Fruit fly (Drosophila melanogaster): Measurements from ENCODE around the gene CG33493.

Gene CG33493

dm6 chr3L:10665433-10666150 is 27.4 kb downstream of the CG33493 start (continued):
- TF ChIP-seq HmgD (GFP tag; optimal IDR thresholded peaks at IDR 0.05) (no peak), CG4854 (GFP tag; optimal IDR thresholded peaks at IDR 0.05) (peak; percentile 88), pita (GFP tag; optimal IDR thresholded peaks at IDR 0.05) (no peak), CG18476 (GFP tag; optimal IDR thresholded peaks at IDR 0.05) (peak; percentile 95), pros (GFP tag; optimal IDR thresholded peaks at IDR 0.05) (peak; percentile 92), zfh1 (GFP tag; IDR thresholded peaks at IDR 0.05) (peak; percentile 91), gsb (GFP tag; IDR thresholded peaks at IDR 0.05) (peak; percentile 81), stwl (tag; optimal IDR thresholded peaks at IDR 0.05) (peak; percentile 65), gem (tag; optimal IDR thresholded peaks at IDR 0.05) (peak; percentile 99), Dbx (GFP tag; IDR thresholded peaks at IDR 0.05) (peak; percentile 90), CG10267 (tag; optimal IDR thresholded peaks at IDR 0.05) (peak; percentile 96), crol (GFP tag; IDR thresholded peaks at IDR 0.05) (peak; percentile 15; the same call in 1 of the 2 replicates), CG11696 (GFP tag; IDR thresholded peaks at IDR 0.05) (peak; percentile 98), Adf1 (GFP tag; IDR thresholded peaks at IDR 0.05) (peak; percentile 85), zen (tag; optimal IDR thresholded peaks at IDR 0.05) (peak; percentile 98), lilli (GFP tag; optimal IDR thresholded peaks at IDR 0.05) (peak; percentile 93), Dp (GFP tag; optimal IDR thresholded peaks at IDR 0.05) (peak; percentile 22), ems (GFP tag; optimal IDR thresholded peaks at IDR 0.05) (peak; percentile 95), da (GFP tag; optimal IDR thresholded peaks at IDR 0.05) (peak; percentile 52), CG8924 (tag; optimal IDR thresholded peaks at IDR 0.05) (peak; percentile 99), Deaf1 (tag; optimal IDR thresholded peaks at IDR 0.05) (peak; percentile 87), H15 (GFP tag; IDR thresholded peaks at IDR 0.05) (peak; percentile 84; the same call in 1 of the 3 replicates), chn (GFP tag; optimal IDR thresholded peaks at IDR 0.05) (peak; percentile 89), bsh (GFP tag; optimal IDR thresholded peaks at IDR 0.05) (peak; percentile 96 to 97), vnd (GFP tag; IDR thresholded peaks at IDR 0.05; ENCODE audit: partially characterized antibody) (no peak), pzg (GFP tag; optimal IDR thresholded peaks at IDR 0.05) (no peak), CG13287 (GFP tag; IDR thresholded peaks at IDR 0.05; ENCODE audit: partially characterized antibody) (no peak), CG10543 (GFP tag; optimal IDR thresholded peaks at IDR 0.05) (peak; percentile 97), nom (GFP tag; optimal IDR thresholded peaks at IDR 0.05) (peak; percentile 96), CG10462 (GFP tag; optimal IDR thresholded peaks at IDR 0.05) (peak; percentile 91), CG9727 (GFP tag; optimal IDR thresholded peaks at IDR 0.05) (peak; percentile 99), CG34376 (GFP tag; optimal IDR thresholded peaks at IDR 0.05) (peak; percentile 96), CG11085 (GFP tag; IDR thresholded peaks at IDR 0.05) (no peak; the same call in none of the 2 replicates), lola (GFP tag; optimal IDR thresholded peaks at IDR 0.05) (peak in 1 of 3 experiments; percentile 99), CG17802 (tag; optimal IDR thresholded peaks at IDR 0.05) (peak; percentile 76), ken (GFP tag; IDR thresholded peaks at IDR 0.05) (peak; percentile 75), Mad (GFP tag; optimal IDR thresholded peaks at IDR 0.05) (peak; percentile 88), Mes4 (GFP tag; optimal IDR thresholded peaks at IDR 0.05) (peak; percentile 84), rib (GFP tag; IDR thresholded peaks at IDR 0.05) (no peak), CG15011 (GFP tag; optimal IDR thresholded peaks at IDR 0.05) (peak; percentile 98), CG6654 (GFP tag; optimal IDR thresholded peaks at IDR 0.05) (peak; percentile 82), CG11456 (GFP tag; IDR thresholded peaks at IDR 0.05) (peak; percentile 81), Dad (GFP tag; optimal IDR thresholded peaks at IDR 0.05) (peak; percentile 78), Six4 (GFP tag; optimal IDR thresholded peaks at IDR 0.05) (peak; percentile 96), CG7963 (GFP tag; IDR thresholded peaks at IDR 0.05; ENCODE audit: partially characterized antibody) (no peak), Ada2b (GFP tag; IDR thresholded peaks at IDR 0.05) (peak; percentile 84), CG4617 (GFP tag; optimal IDR thresholded peaks at IDR 0.05; ENCODE audit: borderline replicate concordance) (peak; percentile 74), CG7928 (GFP tag; optimal IDR thresholded peaks at IDR 0.05) (peak; percentile 75), sima (GFP tag; optimal IDR thresholded peaks at IDR 0.05) (peak; percentile 56)

All from whole organism, embryonic.